Fruit fly (Drosophila melanogaster): ENCODE results near the gene CG14722.

Gene CG14722

DNA sequence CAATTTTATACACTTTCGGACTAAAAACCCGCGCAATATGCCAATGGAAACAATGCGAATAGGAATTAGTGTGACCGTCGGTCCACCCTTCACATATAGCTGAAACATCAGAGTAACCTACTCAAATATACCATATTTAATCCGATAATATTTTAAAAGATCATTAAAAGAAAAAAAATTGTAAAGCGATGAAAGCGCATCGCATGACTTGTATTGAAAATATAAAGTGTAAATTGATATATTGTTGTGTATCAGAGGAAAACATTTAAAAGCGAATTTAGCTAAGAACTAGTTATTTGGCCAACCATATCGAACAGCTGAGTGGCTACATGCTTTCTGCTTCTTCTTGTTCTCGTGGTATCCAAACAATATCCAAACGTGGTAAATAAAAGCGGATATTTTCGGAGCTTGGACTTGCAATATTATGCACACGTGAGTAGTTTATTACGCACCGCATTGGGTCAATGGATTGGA, at the start of gene CG14722, which contains the start of gene Blm:
TSS of gene CG14722 (plus strand) at position 161 of the 474 bp plus-strand sequence.
TSS of gene Blm (minus strand) at position 54 of the 474 bp plus-strand sequence.
- TF ChIP-seq zfh1 (GFP tag; IDR thresholded peaks at IDR 0.05) (no peak), Fer2 (tag; optimal IDR thresholded peaks at IDR 0.05) (no peak), disco-r (GFP tag; optimal IDR thresholded peaks at IDR 0.05) (no peak), CG8388 (GFP tag; optimal IDR thresholded peaks at IDR 0.05) (no peak), Max (GFP tag; optimal IDR thresholded peaks at IDR 0.05) (peak; percentile 73), CG6689 (GFP tag; IDR thresholded peaks at IDR 0.05) (no peak), CG16863 (GFP tag; optimal IDR thresholded peaks at IDR 0.05) (no peak), Blimp-1 (GFP tag; optimal IDR thresholded peaks at IDR 0.05) (no peak), chinmo (GFP tag; IDR thresholded peaks at IDR 0.05; ENCODE audit: partially characterized antibody) (no peak), Sry-β (GFP tag; optimal IDR thresholded peaks at IDR 0.05) (peak; percentile 89), YL-1 (GFP tag; optimal IDR thresholded peaks at IDR 0.05) (peak; percentile 74), ham (GFP tag; IDR thresholded peaks at IDR 0.05) (no peak), CG15601 (tag; optimal IDR thresholded peaks at IDR 0.05) (no peak), CG3726 (GFP tag; IDR thresholded peaks at IDR 0.05) (no peak), E2f2 (GFP tag; IDR thresholded peaks at IDR 0.05) (peak; percentile 77), CG4282 (GFP tag; optimal IDR thresholded peaks at IDR 0.05) (no peak), vnd (GFP tag; IDR thresholded peaks at IDR 0.05; ENCODE audit: partially characterized antibody) (no peak), scrt (GFP tag; optimal IDR thresholded peaks at IDR 0.05) (no peak), CG14441 (GFP tag; IDR thresholded peaks at IDR 0.05) (no peak), CG42726 (GFP tag; IDR thresholded peaks at IDR 0.05; ENCODE audit: partially characterized antibody) (no peak), CG18476 (GFP tag; optimal IDR thresholded peaks at IDR 0.05) (no peak), lov (optimal IDR thresholded peaks at IDR 0.05) (no peak), lov (GFP tag; IDR thresholded peaks at IDR 0.05) (no peak), CG9437 (GFP tag; optimal IDR thresholded peaks at IDR 0.05) (no peak), Ptx1 (GFP tag; IDR thresholded peaks at IDR 0.05) (no peak), CG7987 (GFP tag; optimal IDR thresholded peaks at IDR 0.05) (no peak), Side (GFP tag; optimal IDR thresholded peaks at IDR 0.05) (no peak), Neu2 (GFP tag; optimal IDR thresholded peaks at IDR 0.05; ENCODE audit: borderline replicate concordance) (no peak), sens-2 (GFP tag; IDR thresholded peaks at IDR 0.05) (no peak), CG33557 (GFP tag; optimal IDR thresholded peaks at IDR 0.05) (no peak), CG17829 (tag; optimal IDR thresholded peaks at IDR 0.05) (peak; percentile 25), CG31224 (GFP tag; IDR thresholded peaks at IDR 0.05) (no peak), CG13775 (GFP tag; optimal IDR thresholded peaks at IDR 0.05) (no peak), knrl (GFP tag; IDR thresholded peaks at IDR 0.05; ENCODE audit: partially characterized antibody) (no peak), NK7.1 (GFP tag; optimal IDR thresholded peaks at IDR 0.05) (no peak), CG8765 (GFP tag; IDR thresholded peaks at IDR 0.05) (no peak), maf-S (GFP tag; optimal IDR thresholded peaks at IDR 0.05) (no peak), schlank (tag; optimal IDR thresholded peaks at IDR 0.05) (no peak), CG14710 (tag; optimal IDR thresholded peaks at IDR 0.05) (peak; percentile 58), Fer1 (GFP tag; optimal IDR thresholded peaks at IDR 0.05) (no peak), run (tag; optimal IDR thresholded peaks at IDR 0.05) (no peak), tin (GFP tag; optimal IDR thresholded peaks at IDR 0.05) (no peak), CG3838 (GFP tag; optimal IDR thresholded peaks at IDR 0.05) (no peak), HLH54F (GFP tag; optimal IDR thresholded peaks at IDR 0.05) (no peak), ro (GFP tag; IDR thresholded peaks at IDR 0.05) (no peak), gfzf (GFP tag; optimal IDR thresholded peaks at IDR 0.05) (peak; percentile 83), MESR4 (GFP tag; optimal IDR thresholded peaks at IDR 0.05) (peak; percentile 58), Ets97D (GFP tag; optimal IDR thresholded peaks at IDR 0.05) (peak; percentile 22), CG15514 (GFP tag; optimal IDR thresholded peaks at IDR 0.05) (peak; percentile 91), B-H2 (GFP tag; optimal IDR thresholded peaks at IDR 0.05) (no peak), CG10267 (tag; optimal IDR thresholded peaks at IDR 0.05) (peak; percentile 52)
